Fruit fly (Drosophila melanogaster) whole organism, embryonic: ENCODE measurements around the gene CG31809.

ENCODE experiments used
- BEAF-32 ChIP-seq: fragments of 200-800 bp; sonication (Bioruptor generic); optimal IDR thresholded peaks from 3 replicates; lab custom pipeline; 2017; ENCODE audit warnings: missing biosample characterization, missing genetic modification characterization, mild to moderate bottlenecking, moderate library complexity, missing genetic modification reagents
- Bgb ChIP-seq: fragments of 200-800 bp; sonication (Bioruptor generic); IDR thresholded peaks from 2 replicates; pipeline ENCODE4 v1.3.6; 2022; ENCODE audit warnings: missing biosample characterization, missing genetic modification characterization; ENCODE audit not compliant: partially characterized antibody
- CG13287 ChIP-seq: fragments of 200-800 bp; sonication (Bioruptor generic); IDR thresholded peaks from 2 replicates; pipeline ENCODE4 v1.3.6; 2022; ENCODE audit warnings: missing biosample characterization, missing genetic modification characterization; ENCODE audit not compliant: partially characterized antibody
- CG13296 ChIP-seq: fragments of 200-800 bp; sonication (Bioruptor generic); optimal IDR thresholded peaks from 3 replicates; lab custom pipeline; 2018; ENCODE audit warnings: missing biosample characterization, mild to moderate bottlenecking, missing genetic modification characterization
- CG13624 ChIP-seq: fragments of 200-800 bp; sonication (Bioruptor generic); optimal IDR thresholded peaks from 2 replicates; lab custom pipeline; 2016; ENCODE audit warnings: missing biosample characterization, missing genetic modification characterization
- CG13775 ChIP-seq: fragments of 200-800 bp; sonication (Bioruptor generic); optimal IDR thresholded peaks from 3 replicates; lab custom pipeline; 2017; ENCODE audit warnings: missing biosample characterization, mild to moderate bottlenecking, missing genetic modification characterization
- CG15269 ChIP-seq: fragments of 200-800 bp; sonication (Bioruptor generic); optimal IDR thresholded peaks from 2 replicates; lab custom pipeline; 2018; ENCODE audit warnings: missing biosample characterization, mild to moderate bottlenecking, missing genetic modification characterization, moderate library complexity
- CG15479 ChIP-seq: fragments of 200-800 bp; sonication (Bioruptor generic); optimal IDR thresholded peaks from 3 replicates; lab custom pipeline; 2019; ENCODE audit warnings: missing biosample characterization, mild to moderate bottlenecking, missing genetic modification characterization, moderate library complexity
- CG15514 ChIP-seq: fragments of 200-800 bp; sonication (Bioruptor generic); optimal IDR thresholded peaks from 3 replicates; lab custom pipeline; 2017; ENCODE audit warnings: missing biosample characterization, missing genetic modification characterization, mild to moderate bottlenecking, moderate library complexity, missing genetic modification reagents
- CG16813 ChIP-seq: fragments of 200-800 bp; sonication (Bioruptor generic); IDR thresholded peaks from 3 replicates; pipeline ENCODE4 v1.3.6; 2022; ENCODE audit warnings: missing biosample characterization, missing genetic modification characterization; ENCODE audit not compliant: partially characterized antibody
- CG17359 ChIP-seq: fragments of 200-800 bp; sonication (Bioruptor generic); optimal IDR thresholded peaks from 3 replicates; lab custom pipeline; 2018; ENCODE audit warnings: missing biosample characterization, mild to moderate bottlenecking, missing genetic modification characterization, moderate library complexity
- CG18011 ChIP-seq: fragments of 200-800 bp; sonication (Bioruptor generic); optimal IDR thresholded peaks from 2 replicates; lab custom pipeline; 2017; ENCODE audit warnings: missing biosample characterization, missing genetic modification characterization, mild to moderate bottlenecking, moderate library complexity, missing genotype
- CG2116 ChIP-seq: fragments of 200-800 bp; sonication (Bioruptor generic); optimal IDR thresholded peaks from 3 replicates; lab custom pipeline; 2018; ENCODE audit warnings: missing biosample characterization, mild to moderate bottlenecking, missing genetic modification characterization
- CG30431 ChIP-seq: fragments of 200-800 bp; sonication (Bioruptor generic); optimal IDR thresholded peaks from 2 replicates; lab custom pipeline; 2017; ENCODE audit warnings: missing biosample characterization, missing genetic modification characterization
- CG31365 ChIP-seq: fragments of 200-800 bp; sonication (Bioruptor generic); optimal IDR thresholded peaks from 2 replicates; lab custom pipeline; 2018; ENCODE audit warnings: missing biosample characterization, mild to moderate bottlenecking, missing genetic modification characterization
- CG4424 ChIP-seq: fragments of 200-800 bp; sonication (Bioruptor generic); optimal IDR thresholded peaks from 3 replicates; lab custom pipeline; 2016; ENCODE audit warnings: missing biosample characterization, missing genetic modification characterization
- CG6683 ChIP-seq: fragments of 200-800 bp; sonication (Bioruptor generic); optimal IDR thresholded peaks from 2 replicates; lab custom pipeline; 2017; ENCODE audit warnings: missing biosample characterization, mild to moderate bottlenecking, missing genetic modification characterization, missing genetic modification reagents
- CG8388 ChIP-seq: fragments of 200-800 bp; sonication (Bioruptor generic); optimal IDR thresholded peaks from 2 replicates; lab custom pipeline; 2019; ENCODE audit warnings: missing biosample characterization, mild to moderate bottlenecking, missing genetic modification characterization, moderate library complexity
- CG8478 ChIP-seq: fragments of >200 bp; optimal IDR thresholded peaks from 2 replicates; lab custom pipeline; 2018
- CG9797 ChIP-seq: fragments of 200-800 bp; sonication (Bioruptor generic); optimal IDR thresholded peaks from 3 replicates; lab custom pipeline; 2018; ENCODE audit warnings: missing biosample characterization, mild to moderate bottlenecking, missing genetic modification characterization
- Dll ChIP-seq: fragments of 200-800 bp; sonication (Bioruptor generic); IDR thresholded peaks from 4 replicates; pipeline ENCODE4 v1.3.6; 2022; ENCODE audit warnings: missing biosample characterization, missing genetic modification characterization; ENCODE audit not compliant: partially characterized antibody
- Dp ChIP-seq: fragments of 200-800 bp; sonication (Bioruptor generic); optimal IDR thresholded peaks from 2 replicates; lab custom pipeline; 2018; ENCODE audit warnings: missing biosample characterization, mild to moderate bottlenecking, missing genetic modification characterization, moderate library complexity
- HmgZ ChIP-seq: fragments of 200-800 bp; sonication (Bioruptor generic); optimal IDR thresholded peaks from 2 replicates; lab custom pipeline; 2018; ENCODE audit warnings: missing biosample characterization, mild to moderate bottlenecking, missing genetic modification characterization
- MESR4 ChIP-seq: fragments of 200-800 bp; sonication (Bioruptor generic); optimal IDR thresholded peaks from 2 replicates; lab custom pipeline; 2018; ENCODE audit warnings: missing biosample characterization, mild to moderate bottlenecking, missing genetic modification characterization, moderate library complexity
- Nf-YC ChIP-seq: fragments of 200-800 bp; optimal IDR thresholded peaks from 3 replicates; lab custom pipeline; 2019; ENCODE audit warnings: missing biosample characterization, mild to moderate bottlenecking, missing genetic modification characterization, moderate library complexity
- Oaz ChIP-seq: fragments of 200-800 bp; sonication (Bioruptor generic); IDR thresholded peaks from 2 replicates; pipeline ENCODE4 v1.3.6; 2022; ENCODE audit warnings: missing biosample characterization, missing genetic modification characterization
- Rx ChIP-seq: fragments of 200-800 bp; sonication (Bioruptor generic); IDR thresholded peaks from 2 replicates; pipeline ENCODE4 v1.3.6; 2022; ENCODE audit warnings: missing biosample characterization, missing genetic modification characterization
- Sin3A ChIP-seq: fragments of >200 bp; optimal IDR thresholded peaks from 2 replicates; lab custom pipeline; 2018
- Sox102F ChIP-seq: fragments of 200-800 bp; sonication (Bioruptor generic); optimal IDR thresholded peaks from 2 replicates; lab custom pipeline; 2018; ENCODE audit warnings: missing biosample characterization, mild to moderate bottlenecking, missing genetic modification characterization, moderate library complexity
- Sry-δ ChIP-seq: fragments of 200-800 bp; sonication (Bioruptor generic); optimal IDR thresholded peaks from 2 replicates; lab custom pipeline; 2016; ENCODE audit warnings: missing biosample characterization, missing genetic modification characterization
- Xbp1 ChIP-seq: fragments of 200-800 bp; sonication (Bioruptor generic); optimal IDR thresholded peaks from 3 replicates; lab custom pipeline; 2016; ENCODE audit warnings: missing biosample characterization, mild to moderate bottlenecking, missing genetic modification characterization
- YL-1 ChIP-seq: fragments of 200-800 bp; sonication (Bioruptor generic); optimal IDR thresholded peaks from 3 replicates; lab custom pipeline; 2017; ENCODE audit warnings: missing biosample characterization, mild to moderate bottlenecking, missing genetic modification characterization
- br ChIP-seq: fragments of >200 bp; optimal IDR thresholded peaks from 2 replicates; lab custom pipeline; 2017
- cas ChIP-seq: fragments of 200-800 bp; sonication (Bioruptor generic); IDR thresholded peaks from 2 replicates; pipeline ENCODE4 v1.3.6; 2022; ENCODE audit warnings: missing biosample characterization, missing genetic modification characterization
- ci ChIP-seq: fragments of 200-800 bp; sonication (Bioruptor generic); IDR thresholded peaks from 3 replicates; pipeline ENCODE4 v1.3.6; 2022; ENCODE audit warnings: missing biosample characterization, missing genetic modification characterization
- crol ChIP-seq: fragments of 200-800 bp; sonication (Bioruptor generic); IDR thresholded peaks from 2 replicates; pipeline ENCODE4 v1.3.6; 2022; ENCODE audit warnings: missing biosample characterization, missing genetic modification characterization
- dan ChIP-seq: fragments of 200-800 bp; sonication (Bioruptor generic); IDR thresholded peaks from 2 replicates; pipeline ENCODE4 v1.3.6; 2022; ENCODE audit warnings: missing biosample characterization, missing genetic modification characterization
- dati ChIP-seq: fragments of 200-800 bp; sonication (Bioruptor generic); IDR thresholded peaks from 2 replicates; pipeline ENCODE4 v1.3.6; 2022; ENCODE audit warnings: missing biosample characterization, missing genetic modification characterization
- ftz-f1 ChIP-seq: fragments of 200-800 bp; sonication (Bioruptor generic); optimal IDR thresholded peaks from 2 replicates; lab custom pipeline; 2016; ENCODE audit warnings: missing biosample characterization, missing genetic modification characterization
- gro ChIP-seq: fragments of 200-800 bp; sonication (Bioruptor generic); optimal IDR thresholded peaks from 2 replicates; lab custom pipeline; 2016; ENCODE audit warnings: missing biosample characterization, missing genetic modification characterization
- ind ChIP-seq: fragments of 200-800 bp; sonication (Bioruptor generic); optimal IDR thresholded peaks from 3 replicates; lab custom pipeline; 2016; ENCODE audit warnings: missing biosample characterization, missing genetic modification characterization
- inv ChIP-seq: fragments of 200-800 bp; sonication (Bioruptor generic); IDR thresholded peaks from 2 replicates; pipeline ENCODE4 v1.3.6; 2022; ENCODE audit warnings: missing biosample characterization, missing genetic modification characterization; ENCODE audit not compliant: partially characterized antibody
- mam ChIP-seq: fragments of 200-800 bp; sonication (Bioruptor generic); optimal IDR thresholded peaks from 3 replicates; lab custom pipeline; 2016; ENCODE audit warnings: missing biosample characterization, missing genetic modification characterization
- pfk ChIP-seq: fragments of 200-800 bp; sonication (Bioruptor generic); optimal IDR thresholded peaks from 2 replicates; lab custom pipeline; 2018; ENCODE audit warnings: missing biosample characterization, mild to moderate bottlenecking, missing genetic modification characterization, moderate library complexity
- pros ChIP-seq: fragments of 200-800 bp; sonication (Bioruptor generic); optimal IDR thresholded peaks from 3 replicates; lab custom pipeline; 2019; ENCODE audit warnings: missing biosample characterization, mild to moderate bottlenecking, missing genetic modification characterization, moderate library complexity
- pzg ChIP-seq: fragments of 200-800 bp; sonication (Bioruptor generic); optimal IDR thresholded peaks from 3 replicates; lab custom pipeline; 2018; ENCODE audit warnings: missing biosample characterization, mild to moderate bottlenecking, missing genetic modification characterization, moderate library complexity
- sens ChIP-seq: fragments of 200-800 bp; sonication (Bioruptor generic); peaks from one replicate; lab custom pipeline; 2016; ENCODE audit warnings: missing biosample characterization, missing genetic modification characterization
- sim ChIP-seq: fragments of 200-800 bp; sonication (Bioruptor generic); IDR thresholded peaks from 2 replicates; pipeline ENCODE4 v1.3.6; 2022; ENCODE audit warnings: missing biosample characterization, missing genetic modification characterization
- tna ChIP-seq: fragments of 200-800 bp; sonication (Bioruptor generic); IDR thresholded peaks from 2 replicates; pipeline ENCODE4 v1.3.6; 2022; ENCODE audit warnings: missing biosample characterization, missing genetic modification characterization; ENCODE audit not compliant: partially characterized antibody
- trem ChIP-seq: fragments of 200-800 bp; optimal IDR thresholded peaks from 3 replicates; lab custom pipeline; 2019; ENCODE audit warnings: missing biosample characterization, mild to moderate bottlenecking, missing genetic modification characterization, moderate library complexity
- ttk ChIP-seq: fragments of 200-800 bp; sonication (Bioruptor generic); IDR thresholded peaks from 2 replicates; pipeline ENCODE4 v2.1.2; 2022; ENCODE audit warnings: missing biosample characterization, missing genetic modification characterization
- zfh1 ChIP-seq: fragments of 200-800 bp; sonication (Bioruptor generic); IDR thresholded peaks from 3 replicates; pipeline ENCODE4 v1.3.6; 2022; ENCODE audit warnings: missing biosample characterization, missing genetic modification characterization

CG31809 gene

DNA sequence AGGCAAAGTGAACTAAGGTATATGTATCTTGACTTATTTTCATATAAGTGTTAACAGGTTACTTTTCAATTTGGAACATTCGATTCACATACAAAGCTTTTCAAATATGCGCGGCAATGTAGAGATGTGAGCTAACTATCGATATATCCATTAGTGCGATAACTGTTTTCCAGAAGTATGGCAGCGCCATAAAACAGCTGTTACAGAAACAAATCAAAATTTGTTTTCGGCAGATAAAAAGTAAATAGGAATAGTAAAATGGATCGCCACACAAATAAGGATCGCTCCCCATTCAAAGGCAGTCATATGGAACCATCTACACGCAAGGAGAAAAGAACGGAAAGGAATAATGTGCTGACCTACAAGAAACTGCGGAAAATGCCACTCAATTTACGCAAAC is 20.8 kb upstream of the CG31809 start, which contains the start of the genes CG32832, CG31743 and CG34313 (continued):
- peak; percentile 86 for TF ChIP-seq pzg (GFP tag; lab: Kevin White, UChicago)
- no peak for TF ChIP-seq CG13775 (GFP tag; lab: Kevin White, UChicago)
- TF ChIP-seq ind, result no peak
- no peak for TF ChIP-seq pfk
- no peak for TF ChIP-seq dan
- TF ChIP-seq mam (GFP tag; lab: Kevin White, UChicago), result no peak
- TF ChIP-seq CG18011, result no peak
- TF ChIP-seq Sry-δ, result peak; percentile 95
- TF ChIP-seq CG15479 (GFP tag; lab: Kevin White, UChicago), result no peak
- no peak for TF ChIP-seq ttk (GFP tag; lab: Robert Waterston, UW)
- TF ChIP-seq CG13624 (GFP tag; lab: Kevin White, UChicago), result no peak
- TF ChIP-seq CG16813 (GFP tag; lab: Robert Waterston, UW), result peak; percentile 74
- no peak for TF ChIP-seq CG6683
- no peak for TF ChIP-seq CG4424 (GFP tag; lab: Kevin White, UChicago)
- no peak for TF ChIP-seq dati
- TF ChIP-seq BEAF-32 (GFP tag; lab: Kevin White, UChicago), result peak; percentile 85
- peak; percentile 58 for TF ChIP-seq inv (GFP tag; lab: Robert Waterston, UW)
- no peak for TF ChIP-seq CG9797 (GFP tag; lab: Kevin White, UChicago)
- no peak for TF ChIP-seq CG8478 (lab: Kevin White, UChicago)
- TF ChIP-seq gro (GFP tag; lab: Kevin White, UChicago), result no peak
- no peak for TF ChIP-seq Oaz
- no peak for TF ChIP-seq tna
- peak; percentile 72 for TF ChIP-seq sens (GFP tag; lab: Kevin White, UChicago)
- no peak for TF ChIP-seq CG31365 (tag; lab: Kevin White, UChicago)
- TF ChIP-seq ci, result peak; percentile 39; the same call in 1 of the 3 replicates
- TF ChIP-seq CG15514 (GFP tag; lab: Kevin White, UChicago), result peak; percentile 44
- no peak for TF ChIP-seq CG30431
- peak; percentile 38 for TF ChIP-seq MESR4
- peak; percentile 97 for TF ChIP-seq Dp
- no peak for TF ChIP-seq sim
- no peak for TF ChIP-seq Rx (GFP tag; lab: Robert Waterston, UW)
- TF ChIP-seq CG17359 (tag; lab: Kevin White, UChicago), result no peak
- TF ChIP-seq HmgZ (tag; lab: Kevin White, UChicago), result peak; percentile 66
- TF ChIP-seq YL-1 (GFP tag; lab: Kevin White, UChicago), result peak; percentile 12
- TF ChIP-seq Xbp1 (GFP tag; lab: Kevin White, UChicago), result no peak
- no peak for TF ChIP-seq CG13296 (GFP tag; lab: Kevin White, UChicago)
- TF ChIP-seq CG15269 (tag; lab: Kevin White, UChicago), result no peak
- peak; percentile 93 for TF ChIP-seq trem
- no peak for TF ChIP-seq CG8388 (GFP tag; lab: Kevin White, UChicago)
- TF ChIP-seq CG13287 (GFP tag; lab: Robert Waterston, UW), result peak; percentile 90
- no peak for TF ChIP-seq ftz-f1 (GFP tag; lab: Kevin White, UChicago)
- no peak for TF ChIP-seq pros
- peak; percentile 79 for TF ChIP-seq Dll (GFP tag; lab: Robert Waterston, UW)
- peak; percentile 30 for TF ChIP-seq Nf-YC (tag; lab: Kevin White, UChicago)
- TF ChIP-seq crol, result no peak
- no peak for TF ChIP-seq zfh1
- no peak for TF ChIP-seq br (lab: Kevin White, UChicago)
- TF ChIP-seq Sin3A (lab: Kevin White, UChicago), result peak; percentile 9
- peak; percentile 76 for TF ChIP-seq Bgb (GFP tag; lab: Robert Waterston, UW)
- no peak for TF ChIP-seq cas (GFP tag; lab: Robert Waterston, UW)
- no peak for TF ChIP-seq Sox102F
- peak; percentile 49 for TF ChIP-seq CG2116 (GFP tag; lab: Kevin White, UChicago)
